Fruit fly (Drosophila melanogaster): ENCODE measurements around the gene Yp2.

Yp2 gene

DNA sequence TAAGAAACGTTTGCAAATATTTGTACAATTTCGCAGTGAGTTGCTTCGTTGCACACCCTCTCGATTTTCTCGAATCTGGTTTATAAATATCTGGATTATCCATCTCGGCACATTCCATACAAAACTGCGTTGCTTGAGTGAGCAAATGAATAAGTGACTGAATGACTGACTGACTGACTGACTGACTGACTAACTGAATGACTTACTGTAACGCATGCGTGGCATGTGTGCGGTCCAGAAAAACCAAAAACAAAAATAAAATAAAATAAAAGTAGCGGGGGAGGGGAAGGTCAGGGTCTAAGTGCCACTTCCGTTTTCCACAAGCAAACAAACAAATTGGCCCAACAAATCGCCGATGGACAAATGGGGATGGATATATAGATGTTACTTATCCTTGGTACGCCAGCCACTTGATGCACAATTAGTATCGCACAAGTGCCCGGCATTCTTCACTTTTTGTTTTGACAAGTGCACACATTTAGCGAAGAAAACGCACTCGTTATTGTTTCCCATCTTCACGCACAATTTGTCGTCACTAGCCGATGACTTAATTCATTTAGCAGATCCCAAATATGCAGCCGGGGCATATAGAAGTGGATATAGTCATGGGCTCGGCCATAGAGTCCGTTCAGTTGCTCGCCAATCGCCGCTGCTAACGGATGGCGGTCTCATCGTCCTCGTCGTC is 43.7 kb downstream of the Yp2 start, which contains the start of gene CG33557:
Gene CG33557 (plus strand): TSS at position 635 of the 685 bp plus-strand sequence.
- no peak for TF ChIP-seq Myc (optimal IDR thresholded peaks at IDR 0.05)
- TF ChIP-seq Sin3A (optimal IDR thresholded peaks at IDR 0.05) = no peak
- no peak for TF ChIP-seq insv (optimal IDR thresholded peaks at IDR 0.05)
- TF ChIP-seq psq (optimal IDR thresholded peaks at IDR 0.05) = no peak
- no peak for TF ChIP-seq ttk (optimal IDR thresholded peaks at IDR 0.05)
- TF ChIP-seq h (optimal IDR thresholded peaks at IDR 0.05) = no peak

Measured in Kc167 (cell line).